Worm (Caenorhabditis elegans) whole organism, L3 larva: ENCODE measurements around the gene rab-37.

ENCODE experiments used
- R02D3.7 ChIP-seq: fragments of 150-350 bp; optimal IDR thresholded peaks from 2 replicates; lab custom pipeline; 2014; ENCODE audit warnings: missing biosample characterization, missing genetic modification characterization
- ZK546.5 ChIP-seq: sonication (generic microtip); optimal IDR thresholded peaks from 2 replicates; lab custom pipeline; 2017; ENCODE audit warnings: missing biosample characterization, missing genetic modification characterization
- aly-2 ChIP-seq: fragments of 150-350 bp; optimal IDR thresholded peaks from 2 replicates; lab custom pipeline; 2014; ENCODE audit warnings: missing biosample characterization, missing genetic modification characterization
- ama-1 ChIP-seq: fragments of 150-350 bp; optimal IDR thresholded peaks from 2 replicates; lab custom pipeline; 2018
- ceh-16 ChIP-seq: sonication (generic microtip); optimal IDR thresholded peaks from 2 replicates; lab custom pipeline; 2017; ENCODE audit warnings: missing biosample characterization, missing genetic modification characterization
- ceh-28 ChIP-seq: fragments of 150-350 bp; optimal IDR thresholded peaks from 2 replicates; lab custom pipeline; 2014; ENCODE audit warnings: missing biosample characterization, missing genetic modification reagents, missing genetic modification characterization
- ceh-82 ChIP-seq: fragments of 150-350 bp; optimal IDR thresholded peaks from 2 replicates; lab custom pipeline; 2014; ENCODE audit warnings: missing biosample characterization, missing genetic modification characterization
- ceh-9 ChIP-seq: sonication (generic microtip); optimal IDR thresholded peaks from 2 replicates; lab custom pipeline; 2018; ENCODE audit warnings: missing biosample characterization, missing genetic modification characterization
- daf-12 ChIP-seq: fragments of 150-350 bp; optimal IDR thresholded peaks from 2 replicates; lab custom pipeline; 2014; ENCODE audit warnings: missing biosample characterization, missing genetic modification reagents, missing genetic modification characterization
- egl-27 ChIP-seq: sonication (generic microtip); optimal IDR thresholded peaks from 4 replicates; lab custom pipeline; 2017; ENCODE audit warnings: missing biosample characterization, missing genetic modification reagents, missing genetic modification characterization
- egl-5 ChIP-seq: fragments of 150-350 bp; optimal IDR thresholded peaks from 2 replicates; lab custom pipeline; 2017; ENCODE audit warnings: missing biosample characterization, missing genetic modification reagents, missing genetic modification characterization, inconsistent platforms
- elt-1 ChIP-seq: fragments of 150-350 bp; optimal IDR thresholded peaks from 2 replicates; lab custom pipeline; 2014; ENCODE audit warnings: missing biosample characterization, missing genetic modification characterization
- elt-2 ChIP-seq: sonication (generic microtip); optimal IDR thresholded peaks from 2 replicates; lab custom pipeline; 2016; ENCODE audit warnings: missing genetic modification reagents, mild to moderate bottlenecking, missing genetic modification characterization, missing compliant biosample characterization
- elt-3 ChIP-seq, 3 experiments: fragments of 150-350 bp in 1 of 3; sonication (generic microtip) in 2 of 3; optimal IDR thresholded peaks; 2 replicates in 2 of 3; 4 replicates in 1 of 3; lab custom pipeline; 2014 to 2017; ENCODE audit warnings: missing biosample characterization in 3 of 3, missing genetic modification characterization in 3 of 3
- eor-1 ChIP-seq, 2 experiments: fragments of 150-350 bp; optimal IDR thresholded peaks; 2 replicates each; lab custom pipeline; 2014 to 2018; ENCODE audit warnings: missing biosample characterization in 2 of 2, missing genetic modification characterization in 2 of 2
- fkh-10 ChIP-seq: sonication (generic microtip); optimal IDR thresholded peaks from 2 replicates; lab custom pipeline; 2017; ENCODE audit warnings: missing biosample characterization, missing genetic modification reagents, missing genetic modification characterization
- fkh-2 ChIP-seq: fragments of 150-350 bp; optimal IDR thresholded peaks from 2 replicates; lab custom pipeline; 2014; ENCODE audit warnings: missing biosample characterization, missing genetic modification reagents, missing genetic modification characterization
- fos-1 ChIP-seq: fragments of 150-350 bp; optimal IDR thresholded peaks from 2 replicates; lab custom pipeline; 2014; ENCODE audit warnings: missing biosample characterization, missing genetic modification characterization
- hmg-11 ChIP-seq: sonication (generic microtip); optimal IDR thresholded peaks from 2 replicates; lab custom pipeline; 2016; ENCODE audit warnings: missing genetic modification characterization, missing compliant biosample characterization
- jun-1 ChIP-seq: fragments of 150-350 bp; optimal IDR thresholded peaks from 2 replicates; lab custom pipeline; 2014; ENCODE audit warnings: missing biosample characterization, missing genetic modification reagents, missing genetic modification characterization
- lin-15B ChIP-seq: fragments of 150-350 bp; optimal IDR thresholded peaks from 2 replicates; lab custom pipeline; 2014; ENCODE audit warnings: missing biosample characterization, missing genetic modification characterization
- lin-39 ChIP-seq: fragments of 150-350 bp; optimal IDR thresholded peaks from 2 replicates; lab custom pipeline; 2018; ENCODE audit warnings: missing biosample characterization, missing genetic modification reagents, missing genetic modification characterization
- lsy-12 ChIP-seq: sonication (generic microtip); optimal IDR thresholded peaks from 2 replicates; lab custom pipeline; 2016; ENCODE audit warnings: mild to moderate bottlenecking, missing genetic modification characterization, missing compliant biosample characterization
- mdl-1 ChIP-seq: fragments of 150-350 bp; optimal IDR thresholded peaks from 2 replicates; lab custom pipeline; 2014; ENCODE audit warnings: missing biosample characterization, missing genetic modification characterization
- mml-1 ChIP-seq: fragments of 150-350 bp; sonication (generic microtip); optimal IDR thresholded peaks from 3 replicates; lab custom pipeline; 2014; ENCODE audit warnings: missing biosample characterization, missing genetic modification characterization
- nfya-1 ChIP-seq: sonication (generic microtip); optimal IDR thresholded peaks from 2 replicates; lab custom pipeline; 2017; ENCODE audit warnings: missing genetic modification characterization, mild to moderate bottlenecking, missing compliant biosample characterization, antibody characterized with exemption, moderate library complexity; ENCODE audit not compliant: insufficient read depth
- nhr-11 ChIP-seq: fragments of 150-350 bp; optimal IDR thresholded peaks from 2 replicates; lab custom pipeline; 2014; ENCODE audit warnings: missing biosample characterization, missing genetic modification characterization
- nhr-12 ChIP-seq: fragments of 150-350 bp; optimal IDR thresholded peaks from 2 replicates; lab custom pipeline; 2014; ENCODE audit warnings: missing biosample characterization, missing genetic modification characterization
- nhr-23 ChIP-seq: fragments of 150-350 bp; optimal IDR thresholded peaks from 2 replicates; lab custom pipeline; 2014; ENCODE audit warnings: missing biosample characterization, missing genetic modification reagents, missing genetic modification characterization
- nhr-237 ChIP-seq: fragments of 150-350 bp; optimal IDR thresholded peaks from 2 replicates; lab custom pipeline; 2014; ENCODE audit warnings: missing biosample characterization, missing genetic modification characterization
- nhr-25 ChIP-seq: sonication (generic microtip); optimal IDR thresholded peaks from 2 replicates; lab custom pipeline; 2017; ENCODE audit warnings: missing biosample characterization, missing genetic modification characterization
- nhr-28 ChIP-seq: fragments of 150-350 bp; optimal IDR thresholded peaks from 2 replicates; lab custom pipeline; 2014; ENCODE audit warnings: missing biosample characterization, missing genetic modification characterization
- nhr-43 ChIP-seq: sonication (generic microtip); optimal IDR thresholded peaks from 2 replicates; lab custom pipeline; 2016; ENCODE audit warnings: mild to moderate bottlenecking, missing genetic modification characterization, missing compliant biosample characterization; ENCODE audit not compliant: poor library complexity, severe bottlenecking
- nhr-67 ChIP-seq: fragments of 150-350 bp; optimal IDR thresholded peaks from 2 replicates; lab custom pipeline; 2014; ENCODE audit warnings: missing biosample characterization, missing genetic modification characterization
- nhr-76 ChIP-seq: fragments of 150-350 bp; sonication (generic microtip); optimal IDR thresholded peaks from 5 replicates; lab custom pipeline; 2014; ENCODE audit warnings: missing biosample characterization, missing genetic modification characterization
- nhr-77 ChIP-seq: fragments of 150-350 bp; optimal IDR thresholded peaks from 2 replicates; lab custom pipeline; 2014; ENCODE audit warnings: missing biosample characterization, missing genetic modification characterization
- pha-4 ChIP-seq: fragments of 150-350 bp; optimal IDR thresholded peaks from 2 replicates; lab custom pipeline; 2014; ENCODE audit warnings: missing biosample characterization, missing genetic modification reagents, missing genetic modification characterization
- pqm-1 ChIP-seq: fragments of 150-350 bp; optimal IDR thresholded peaks from 2 replicates; lab custom pipeline; 2017; ENCODE audit warnings: missing biosample characterization, missing genetic modification characterization, inconsistent platforms
- sea-2 ChIP-seq: fragments of 150-350 bp; sonication (generic microtip); optimal IDR thresholded peaks from 4 replicates; lab custom pipeline; 2014; ENCODE audit warnings: missing biosample characterization, missing genetic modification reagents, missing genetic modification characterization
- skn-1 ChIP-seq: fragments of 150-350 bp; optimal IDR thresholded peaks from 2 replicates; lab custom pipeline; 2014; ENCODE audit warnings: missing biosample characterization, missing genetic modification characterization
- snpc-4 ChIP-seq: fragments of 150-350 bp; optimal IDR thresholded peaks from 2 replicates; lab custom pipeline; 2014; ENCODE audit warnings: missing biosample characterization, missing genetic modification characterization
- tbx-2 ChIP-seq: sonication (generic microtip); optimal IDR thresholded peaks from 2 replicates; lab custom pipeline; 2016; ENCODE audit warnings: mild to moderate bottlenecking, missing genetic modification characterization, missing compliant biosample characterization
- unc-39 ChIP-seq: sonication (generic microtip); optimal IDR thresholded peaks from 4 replicates; lab custom pipeline; 2017; ENCODE audit warnings: missing biosample characterization, missing genetic modification characterization
- unc-62 ChIP-seq: fragments of 150-350 bp; sonication (generic microtip); optimal IDR thresholded peaks from 4 replicates; lab custom pipeline; 2014; ENCODE audit warnings: missing biosample characterization, missing genetic modification reagents, missing genetic modification characterization
- zag-1 ChIP-seq: fragments of 150-350 bp; optimal IDR thresholded peaks from 2 replicates; lab custom pipeline; 2014; ENCODE audit warnings: missing biosample characterization, missing genetic modification characterization
- ztf-11 ChIP-seq: fragments of 150-350 bp; optimal IDR thresholded peaks from 2 replicates; lab custom pipeline; 2014; ENCODE audit warnings: missing biosample characterization, missing genetic modification characterization
- ztf-4 ChIP-seq: fragments of 150-350 bp; optimal IDR thresholded peaks from 2 replicates; lab custom pipeline; 2014; ENCODE audit warnings: missing biosample characterization, missing genetic modification characterization

Gene rab-37

ce11 chrX:4193080-4193479 lies 42.6 kb downstream of the rab-37 start:
- TF ChIP-seq elt-2 = peak; percentile 39
- TF ChIP-seq nhr-43 (tag; lab: Kevin White, UChicago) = peak; percentile 71
- peak; percentile 43 for TF ChIP-seq aly-2 (tag; lab: Kevin White, UChicago)
- TF ChIP-seq nhr-23 (tag; lab: Kevin White, UChicago) = peak; percentile 20
- no peak for TF ChIP-seq ceh-16 (tag; lab: Kevin White, UChicago)
- no peak for TF ChIP-seq pqm-1 (tag; lab: Kevin White, UChicago)

- no peak for TF ChIP-seq nhr-43 (tag; lab: Kevin White, UChicago)
- no peak for TF ChIP-seq elt-2
- no peak for TF ChIP-seq snpc-4 (tag; lab: Kevin White, UChicago)
- no peak for TF ChIP-seq sea-2
- TF ChIP-seq elt-1 (tag; lab: Kevin White, UChicago) = no peak
- no peak for TF ChIP-seq ztf-4 (tag; lab: Kevin White, UChicago)
- no peak for TF ChIP-seq eor-1 (tag; optimal IDR thresholded peaks at IDR 0.05; lab: Kevin White, UChicago)
Observed at ce11 chrX:4192235-4192634, 43.4 kb downstream of the rab-37 start.

- TF ChIP-seq tbx-2 = peak; percentile 58
- peak; percentile 89 for TF ChIP-seq lin-39 (tag; lab: Kevin White, UChicago)
- TF ChIP-seq nhr-23 (tag; lab: Kevin White, UChicago) = peak; percentile 98
- TF ChIP-seq ztf-4 (tag; lab: Kevin White, UChicago) = peak; percentile 33
- peak; percentile 49 for TF ChIP-seq egl-27 (tag; lab: Kevin White, UChicago)
- peak; percentile 10 for TF ChIP-seq nhr-76 (tag; lab: Kevin White, UChicago)
- TF ChIP-seq ztf-11 (tag; lab: Kevin White, UChicago) = no peak
- TF ChIP-seq pqm-1 (tag; lab: Kevin White, UChicago) = peak; percentile 93
- peak; percentile 97 for TF ChIP-seq nhr-25
- TF ChIP-seq elt-3 (tag; optimal IDR thresholded peaks at IDR 0.05; lab: Kevin White, UChicago) = peak in 1 of 3 experiments; percentile 74
- TF ChIP-seq hmg-11 (tag; lab: Kevin White, UChicago) = peak; percentile 83
- TF ChIP-seq ceh-16 (tag; lab: Kevin White, UChicago) = no peak
- TF ChIP-seq elt-2 = peak; percentile 88
- TF ChIP-seq nhr-12 (tag; lab: Kevin White, UChicago) = no peak
- TF ChIP-seq nhr-43 (tag; lab: Kevin White, UChicago) = peak; percentile 86
- no peak for TF ChIP-seq ZK546.5
- TF ChIP-seq unc-39 = no peak
- peak in 1 of 2 experiments; percentile 3 for TF ChIP-seq eor-1 (tag; optimal IDR thresholded peaks at IDR 0.05; lab: Kevin White, UChicago)
- peak; percentile 94 for TF ChIP-seq nfya-1 (tag; lab: Kevin White, UChicago)
- peak; percentile 59 for TF ChIP-seq fkh-10
- peak; percentile 68 for TF ChIP-seq skn-1
- TF ChIP-seq aly-2 (tag; lab: Kevin White, UChicago) = no peak
- TF ChIP-seq mml-1 (tag; lab: Kevin White, UChicago) = no peak
- TF ChIP-seq ceh-82 (tag; lab: Kevin White, UChicago) = peak; percentile 55
- TF ChIP-seq nhr-28 (tag; lab: Kevin White, UChicago) = no peak
- no peak for TF ChIP-seq ceh-9 (tag; lab: Kevin White, UChicago)
- no peak for TF ChIP-seq sea-2
- TF ChIP-seq lsy-12 (tag; lab: Kevin White, UChicago) = peak; percentile 72
- peak; percentile 88 for TF ChIP-seq lin-15B
- TF ChIP-seq ama-1 (lab: Kevin White, UChicago) = no peak
- TF ChIP-seq unc-62 (GFP tag; lab: Kevin White, UChicago) = peak; percentile 7
- peak; percentile 74 for TF ChIP-seq snpc-4 (tag; lab: Kevin White, UChicago)
- peak; percentile 71 for TF ChIP-seq R02D3.7 (tag; lab: Kevin White, UChicago)
- TF ChIP-seq nhr-77 = no peak
- peak; percentile 48 for TF ChIP-seq zag-1 (tag; lab: Kevin White, UChicago)
- TF ChIP-seq nhr-237 (tag; lab: Kevin White, UChicago) = no peak
- peak; percentile 19 for TF ChIP-seq mdl-1 (tag; lab: Kevin White, UChicago)
- TF ChIP-seq fkh-2 (tag; lab: Kevin White, UChicago) = no peak
- no peak for TF ChIP-seq elt-1 (tag; lab: Kevin White, UChicago)
- TF ChIP-seq fos-1 (tag; lab: Kevin White, UChicago) = no peak
- peak; percentile 93 for TF ChIP-seq jun-1 (tag; lab: Kevin White, UChicago)
- TF ChIP-seq nhr-11 = peak; percentile 54
- TF ChIP-seq nhr-67 (tag; lab: Kevin White, UChicago) = no peak
- peak; percentile 93 for TF ChIP-seq pha-4
- TF ChIP-seq daf-12 (tag; lab: Kevin White, UChicago) = no peak
- peak; percentile 75 for TF ChIP-seq egl-5 (tag; lab: Kevin White, UChicago)
- TF ChIP-seq ceh-28 (tag; lab: Kevin White, UChicago) = peak; percentile 85
Observed at ce11 chrX:4190537-4191144, 45.0 kb downstream of the rab-37 start, which contains the start of gene vha-12. Gene vha-12, plus strand, starts transcription at chrX:4191094.
